Fruit fly (Drosophila melanogaster) whole organism, wandering third instar larva: ENCODE data around the gene Gem4c.
"Not testable (repeated sequence)": the region's sequence is repeated elsewhere in the genome, so short reads cannot be mapped to it uniquely, and the experiment has no call there.

Source experiments
- Abd-B ChIP-seq: fragments of >200 bp; optimal IDR thresholded peaks from 2 replicates; lab custom pipeline; 2017; ENCODE audit warnings: missing biosample characterization, missing genetic modification characterization
- CG32264 ChIP-seq: fragments of 200-800 bp; sonication (Bioruptor generic); optimal IDR thresholded peaks from 2 replicates; lab custom pipeline; 2016; ENCODE audit warnings: missing biosample characterization, missing genetic modification characterization
- CrebA ChIP-seq: fragments of 200-800 bp; sonication (Bioruptor generic); optimal IDR thresholded peaks from 2 replicates; lab custom pipeline; 2016; ENCODE audit warnings: missing biosample characterization, mild to moderate bottlenecking, missing genetic modification characterization, borderline replicate concordance
- Dfd ChIP-seq: fragments of >200 bp; optimal IDR thresholded peaks from 2 replicates; lab custom pipeline; 2017; ENCODE audit warnings: missing biosample characterization, missing genetic modification characterization
- Dif ChIP-seq: fragments of 200-275, 200-300 bp; sonication (Bioruptor generic); optimal IDR thresholded peaks from 2 replicates; lab custom pipeline; 2018; ENCODE audit warnings: missing biosample characterization, missing genetic modification characterization; ENCODE audit not compliant: partially characterized antibody
- HLH106 ChIP-seq: fragments of 200-800 bp; optimal IDR thresholded peaks from 3 replicates; lab custom pipeline; 2019; ENCODE audit warnings: missing biosample characterization, mild to moderate bottlenecking, missing genetic modification characterization, moderate library complexity
- Hnf4 ChIP-seq: fragments of 200-800 bp; sonication (Bioruptor generic); optimal IDR thresholded peaks from 2 replicates; lab custom pipeline; 2016; ENCODE audit warnings: missing biosample characterization, mild to moderate bottlenecking, missing genetic modification characterization
- Hr78 ChIP-seq: fragments of >200 bp; optimal IDR thresholded peaks from 2 replicates; lab custom pipeline; 2017; ENCODE audit warnings: missing biosample characterization, missing genetic modification characterization
- Jra ChIP-seq: sonication (Bioruptor generic); optimal IDR thresholded peaks from 2 replicates; lab custom pipeline; 2016; ENCODE audit warnings: missing biosample characterization, missing genetic modification characterization
- Mio ChIP-seq: sonication (Bioruptor generic); optimal IDR thresholded peaks from 2 replicates; lab custom pipeline; 2016; ENCODE audit warnings: missing biosample characterization, missing genetic modification characterization
- Myc ChIP-seq: fragments of >200 bp; optimal IDR thresholded peaks from 2 replicates; lab custom pipeline; 2017
- N ChIP-seq: fragments of >200 bp; optimal IDR thresholded peaks from 2 replicates; lab custom pipeline; 2018; ENCODE audit warnings: missing biosample characterization, missing external identifiers, missing genetic modification characterization
- OdsH ChIP-seq: fragments of 200-800 bp; sonication (Bioruptor generic); optimal IDR thresholded peaks from 2 replicates; lab custom pipeline; 2016; ENCODE audit warnings: missing biosample characterization, mild to moderate bottlenecking, missing genetic modification characterization
- Rel ChIP-seq, 2 experiments: fragments of 200-800 bp; sonication (Bioruptor generic) in 1 of 2; optimal IDR thresholded peaks; 2 replicates in 1 of 2; 3 replicates in 1 of 2; lab custom pipeline; 2016 to 2019; ENCODE audit warnings: mild to moderate bottlenecking in 2 of 2, missing biosample characterization in 2 of 2, missing genetic modification characterization in 2 of 2, moderate library complexity in 1 of 2
- Sp1 ChIP-seq: fragments of 200-800 bp; sonication (Bioruptor generic); optimal IDR thresholded peaks from 3 replicates; lab custom pipeline; 2019; ENCODE audit warnings: missing biosample characterization, mild to moderate bottlenecking, missing genetic modification characterization, moderate library complexity
- Vsx2 ChIP-seq: fragments of 200-300, 225-300 bp; sonication (Bioruptor generic); optimal IDR thresholded peaks from 2 replicates; lab custom pipeline; 2018; ENCODE audit warnings: missing biosample characterization, missing genetic modification characterization; ENCODE audit not compliant: partially characterized antibody
- br ChIP-seq: fragments of 200-800 bp; sonication (Bioruptor generic); optimal IDR thresholded peaks from 2 replicates; lab custom pipeline; 2016; ENCODE audit warnings: missing biosample characterization, missing genetic modification characterization
- brk ChIP-seq: fragments of 200-800 bp; sonication (Bioruptor generic); optimal IDR thresholded peaks from 2 replicates; lab custom pipeline; 2016; ENCODE audit warnings: missing biosample characterization, mild to moderate bottlenecking, missing genetic modification characterization
- dmrt93B ChIP-seq: fragments of 200-800 bp; sonication (Bioruptor generic); optimal IDR thresholded peaks from 2 replicates; lab custom pipeline; 2018; ENCODE audit warnings: missing biosample characterization, mild to moderate bottlenecking, missing genetic modification characterization
- dsf ChIP-seq: sonication (Bioruptor generic); optimal IDR thresholded peaks from 2 replicates; lab custom pipeline; 2016; ENCODE audit warnings: missing biosample characterization, missing genetic modification characterization, borderline replicate concordance
- ey ChIP-seq: fragments of 200-800 bp; sonication (Bioruptor generic); optimal IDR thresholded peaks from 2 replicates; lab custom pipeline; 2016; ENCODE audit warnings: missing biosample characterization, missing genetic modification characterization
- foxo ChIP-seq, 2 experiments: fragments of 200-800 bp; sonication (Bioruptor generic); optimal IDR thresholded peaks; 2 replicates in 1 of 2; 3 replicates in 1 of 2; lab custom pipeline; 2016 to 2017; ENCODE audit warnings: missing biosample characterization in 2 of 2, missing genetic modification characterization in 2 of 2
- fru ChIP-seq: fragments of 200-800 bp; sonication (Bioruptor generic); optimal IDR thresholded peaks from 3 replicates; lab custom pipeline; 2016; ENCODE audit warnings: missing biosample characterization, mild to moderate bottlenecking, missing genetic modification characterization
- h ChIP-seq: fragments of 200-800 bp; sonication (Bioruptor generic); optimal IDR thresholded peaks from 3 replicates; lab custom pipeline; 2016; ENCODE audit warnings: missing biosample characterization, mild to moderate bottlenecking, missing genetic modification characterization
- jim ChIP-seq: fragments of 175-275, 200-325 bp; sonication (Bioruptor generic); optimal IDR thresholded peaks from 2 replicates; lab custom pipeline; 2016; ENCODE audit warnings: missing biosample characterization, mild to moderate bottlenecking, missing genetic modification characterization
- lola ChIP-seq: fragments of >200 bp; optimal IDR thresholded peaks from 2 replicates; lab custom pipeline; 2017; ENCODE audit warnings: missing biosample characterization, missing genetic modification characterization
- pan ChIP-seq: fragments of >200 bp; optimal IDR thresholded peaks from 2 replicates; lab custom pipeline; 2017
- psq ChIP-seq: fragments of 200-800 bp; sonication (Bioruptor generic); optimal IDR thresholded peaks from 3 replicates; lab custom pipeline; 2017; ENCODE audit warnings: missing biosample characterization, mild to moderate bottlenecking, missing genetic modification characterization, moderate library complexity
- rgr ChIP-seq: fragments of 200-800 bp; sonication (Bioruptor generic); optimal IDR thresholded peaks from 3 replicates; lab custom pipeline; 2016; ENCODE audit warnings: missing biosample characterization, mild to moderate bottlenecking, missing genetic modification characterization
- sage ChIP-seq: fragments of 200-800 bp; sonication (Bioruptor generic); optimal IDR thresholded peaks from 2 replicates; lab custom pipeline; 2016; ENCODE audit warnings: missing biosample characterization, mild to moderate bottlenecking, missing genetic modification characterization
- sv ChIP-seq: fragments of 200-800 bp; sonication (Bioruptor generic); optimal IDR thresholded peaks from 3 replicates; lab custom pipeline; 2016; ENCODE audit warnings: missing biosample characterization, missing genetic modification characterization
- tai ChIP-seq: sonication (Bioruptor generic); optimal IDR thresholded peaks from 2 replicates; lab custom pipeline; 2016; ENCODE audit warnings: missing biosample characterization, missing genetic modification characterization
- woc ChIP-seq: sonication (Bioruptor generic); optimal IDR thresholded peaks from 2 replicates; lab custom pipeline; 2016; ENCODE audit warnings: missing biosample characterization, mild to moderate bottlenecking, missing genetic modification characterization

Gem4c gene

DNA sequence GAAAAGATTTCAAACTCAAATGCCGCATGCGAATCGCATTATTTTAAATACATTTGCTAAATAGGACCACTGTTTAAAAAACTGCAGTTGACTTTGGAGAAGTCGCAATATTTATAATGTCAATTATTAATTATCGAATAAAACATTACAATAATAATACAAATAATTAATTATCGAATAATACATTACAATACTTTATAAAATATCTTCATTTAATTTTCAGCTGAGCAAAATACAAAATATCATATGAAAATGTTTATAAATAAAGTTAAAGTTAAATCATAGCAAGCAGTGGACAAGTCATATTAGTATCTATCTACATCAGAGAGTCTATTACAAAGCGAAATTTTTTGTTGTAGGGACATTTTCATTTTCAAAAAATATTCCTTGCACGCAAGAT lies at the start of gene Gem4c:
Gene Gem4c (plus strand): TSS at position 301 of the 400 bp plus-strand sequence.
- not testable (repeated sequence) for TF ChIP-seq fru (GFP tag; lab: Kevin White, UChicago); pan (lab: Kevin White, UChicago); Sp1 (GFP tag; lab: Kevin White, UChicago)

dm6 chrX:3901926-3902325 lies 42.9 kb upstream of the Gem4c start:
- TF ChIP-seq dmrt93B = no peak
- no peak for TF ChIP-seq sage (GFP tag; lab: Kevin White, UChicago)
- TF ChIP-seq Mio (GFP tag; lab: Kevin White, UChicago) = no peak
- no peak for TF ChIP-seq Rel (GFP tag; optimal IDR thresholded peaks at IDR 0.05; lab: Kevin White, UChicago)
- no peak for TF ChIP-seq Rel (tag; optimal IDR thresholded peaks at IDR 0.05; lab: Kevin White, UChicago)
- no peak for TF ChIP-seq Vsx2 (GFP tag; lab: Kevin White, UChicago)
- no peak for TF ChIP-seq Abd-B
- no peak for TF ChIP-seq Jra (GFP tag; lab: Kevin White, UChicago)
- no peak for TF ChIP-seq Myc (lab: Kevin White, UChicago)
- no peak for TF ChIP-seq sv (GFP tag; lab: Kevin White, UChicago)
- TF ChIP-seq br = no peak
- TF ChIP-seq CG32264 (GFP tag; lab: Kevin White, UChicago) = no peak
- no peak for TF ChIP-seq pan (lab: Kevin White, UChicago)
- TF ChIP-seq, all 38 proteins: peak for 0

DNA sequence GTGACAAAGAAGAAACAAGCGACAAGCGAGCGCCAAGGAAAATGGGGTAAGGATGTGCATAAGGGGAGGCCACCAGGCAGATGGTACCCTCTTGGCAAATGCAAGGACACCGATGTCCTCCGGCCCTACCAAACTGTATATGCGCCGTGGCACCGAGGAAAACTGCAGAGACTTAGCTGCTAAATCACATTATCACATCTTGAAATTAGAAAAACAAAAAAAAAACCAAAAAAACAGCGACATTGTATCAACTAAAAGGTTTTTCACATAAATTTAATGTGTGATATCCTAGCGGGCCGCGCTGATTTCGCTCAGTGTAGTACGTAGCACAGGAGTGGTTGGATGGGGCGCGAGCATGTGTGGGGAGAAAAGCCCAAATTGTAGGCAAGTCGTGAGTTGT lies 16.3 kb upstream of the Gem4c start:
- TF ChIP-seq h (GFP tag; lab: Kevin White, UChicago) (no peak), woc (no peak), foxo (GFP tag; optimal IDR thresholded peaks at IDR 0.05; lab: Kevin White, UChicago) (peak in 1 of 2 experiments; percentile 8), Hr78 (GFP tag; lab: Kevin White, UChicago) (no peak), Vsx2 (GFP tag; lab: Kevin White, UChicago) (no peak)

dm6 chrX:3930528-3931251 lies 14.2 kb upstream of the Gem4c start, which contains the start of gene CG42541:
Gene CG42541, minus strand, starts transcription at chrX:3930578.
- TF ChIP-seq Hnf4 (GFP tag; lab: Kevin White, UChicago) (no peak), ey (GFP tag; lab: Kevin White, UChicago) (no peak), dmrt93B (no peak), N (GFP tag; lab: Kevin White, UChicago) (no peak), h (GFP tag; lab: Kevin White, UChicago) (no peak), jim (no peak), HLH106 (tag; lab: Kevin White, UChicago) (no peak), tai (GFP tag; lab: Kevin White, UChicago) (no peak), CrebA (GFP tag; lab: Kevin White, UChicago) (no peak), Abd-B (no peak)

dm6 chrX:3931669-3932068 lies 13.2 kb upstream of the Gem4c start:
- no peak for TF ChIP-seq Dif (GFP tag; lab: Kevin White, UChicago)
- TF ChIP-seq dsf (GFP tag; lab: Kevin White, UChicago) = no peak
- no peak for TF ChIP-seq brk (GFP tag; lab: Kevin White, UChicago)
- peak; percentile 30 for TF ChIP-seq h (GFP tag; lab: Kevin White, UChicago)
- TF ChIP-seq jim = no peak
- TF ChIP-seq psq (GFP tag; lab: Kevin White, UChicago) = peak; percentile 4
- TF ChIP-seq Dfd (GFP tag; lab: Kevin White, UChicago) = no peak
- TF ChIP-seq tai (GFP tag; lab: Kevin White, UChicago) = no peak
- TF ChIP-seq Mio (GFP tag; lab: Kevin White, UChicago) = no peak
- peak; percentile 4 for TF ChIP-seq OdsH (GFP tag; lab: Kevin White, UChicago)
- TF ChIP-seq woc = no peak
- no peak for TF ChIP-seq CrebA (GFP tag; lab: Kevin White, UChicago)
- peak; percentile 2 for TF ChIP-seq fru (GFP tag; lab: Kevin White, UChicago)
- peak; percentile 34 for TF ChIP-seq HLH106 (tag; lab: Kevin White, UChicago)
- no peak for TF ChIP-seq lola (GFP tag; lab: Kevin White, UChicago)
- TF ChIP-seq Abd-B = no peak
- TF ChIP-seq dmrt93B = no peak
- no peak for TF ChIP-seq N (GFP tag; lab: Kevin White, UChicago)
- TF ChIP-seq Sp1 (GFP tag; lab: Kevin White, UChicago) = peak; percentile 5
- TF ChIP-seq sv (GFP tag; lab: Kevin White, UChicago) = no peak
- peak; percentile 16 for TF ChIP-seq rgr
- TF ChIP-seq foxo (GFP tag; optimal IDR thresholded peaks at IDR 0.05; lab: Kevin White, UChicago) = peak in 1 of 2 experiments; percentile 49
